Worm (Caenorhabditis elegans): Measurements from ENCODE around the gene ccf-1.

DNA sequence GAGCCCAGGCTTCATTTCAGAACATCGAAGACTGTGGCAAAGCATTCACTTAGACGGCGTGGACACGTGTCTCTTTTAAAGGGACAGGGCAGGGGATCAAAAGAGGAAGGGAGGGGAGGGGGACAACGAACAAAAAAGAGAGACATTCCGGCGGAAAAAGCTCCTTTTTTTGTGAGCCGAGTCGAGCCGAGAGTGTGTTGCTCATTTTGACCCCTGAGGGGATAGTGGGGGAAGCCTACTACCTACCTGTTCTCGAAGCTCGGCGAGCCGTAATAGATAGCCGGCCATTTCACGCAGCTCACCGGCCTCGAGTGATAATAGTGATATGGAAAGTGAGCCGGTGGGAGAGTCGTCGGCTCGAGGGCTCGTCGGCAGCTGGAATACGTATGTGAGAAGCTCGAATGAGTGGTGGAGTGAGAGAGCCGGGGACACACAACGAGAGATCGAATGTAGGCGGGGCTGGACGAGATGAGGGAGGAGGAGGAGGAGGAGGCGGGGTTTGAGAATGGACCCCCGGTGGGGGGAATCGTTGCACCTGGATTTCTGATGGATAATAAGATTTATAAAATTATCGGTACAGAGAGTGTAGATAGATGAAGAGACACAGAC, 16.7 kb upstream of the ccf-1 start:
- TF ChIP-seq nhr-76 (tag; optimal IDR thresholded peaks at IDR 0.05) = no peak
- no peak for TF ChIP-seq F16B12.6 (tag; optimal IDR thresholded peaks at IDR 0.05)
- TF ChIP-seq lsy-2 (tag; optimal IDR thresholded peaks at IDR 0.05) = no peak
- TF ChIP-seq elt-3 (tag; optimal IDR thresholded peaks at IDR 0.05) = no peak
- TF ChIP-seq nhr-12 (tag; optimal IDR thresholded peaks at IDR 0.05) = no peak
- TF ChIP-seq pqm-1 (tag; optimal IDR thresholded peaks at IDR 0.05) = no peak
- TF ChIP-seq sox-4 (tag; optimal IDR thresholded peaks at IDR 0.05) = no peak
- TF ChIP-seq snpc-4 (tag; optimal IDR thresholded peaks at IDR 0.05) = no peak
- peak; percentile 24 for TF ChIP-seq rnt-1 (tag; optimal IDR thresholded peaks at IDR 0.05)
- no peak for TF ChIP-seq ama-1 (optimal IDR thresholded peaks at IDR 0.05)

Data from whole organism, L1 larva.